Worm (Caenorhabditis elegans): ENCODE measurements around the gene ltah-1.1.

The ltah-1.1 gene

DNA sequence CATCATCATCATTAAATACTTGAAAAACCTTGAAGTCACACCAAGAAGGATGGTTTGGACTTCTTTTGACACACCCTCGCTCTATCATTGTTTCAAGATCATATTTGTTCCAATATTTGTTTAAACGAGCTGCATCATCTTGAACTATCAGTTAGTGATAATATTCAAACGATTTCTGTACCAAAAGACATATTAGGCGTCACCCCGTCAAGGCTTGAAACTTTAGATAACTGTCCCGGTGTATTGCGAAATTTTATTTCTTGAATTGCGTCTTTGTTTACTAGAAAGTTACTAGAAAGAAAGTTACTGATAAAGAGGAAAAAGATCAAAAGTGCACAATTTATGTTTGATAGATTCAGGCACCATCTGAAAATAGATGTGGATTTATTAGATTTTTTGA lies 26.5 kb downstream of the ltah-1.1 start:
- TF ChIP-seq nfyb-1 (GFP tag; IDR thresholded peaks at IDR 0.05) = 0 out of 2 replicates have a peak, but pooled peaks have one; percentile 26
- no peak for TF ChIP-seq F23B12.7 (tag; optimal IDR thresholded peaks at IDR 0.05; ENCODE audit: insufficient read depth)
- peak; percentile 79 for TF ChIP-seq nhr-80 (tag; optimal IDR thresholded peaks at IDR 0.05)
- peak; percentile 93 for TF ChIP-seq cebp-1 (GFP tag; IDR thresholded peaks at IDR 0.05)
- TF ChIP-seq cebp-1 (tag; optimal IDR thresholded peaks at IDR 0.05) = peak; percentile 95
- TF ChIP-seq nhr-27 (tag; optimal IDR thresholded peaks at IDR 0.05) = no peak
- peak; percentile 52 for TF ChIP-seq unc-62 (GFP tag; optimal IDR thresholded peaks at IDR 0.05)
- peak; percentile 29 for TF ChIP-seq pha-4 (tag; optimal IDR thresholded peaks at IDR 0.05)

DNA sequence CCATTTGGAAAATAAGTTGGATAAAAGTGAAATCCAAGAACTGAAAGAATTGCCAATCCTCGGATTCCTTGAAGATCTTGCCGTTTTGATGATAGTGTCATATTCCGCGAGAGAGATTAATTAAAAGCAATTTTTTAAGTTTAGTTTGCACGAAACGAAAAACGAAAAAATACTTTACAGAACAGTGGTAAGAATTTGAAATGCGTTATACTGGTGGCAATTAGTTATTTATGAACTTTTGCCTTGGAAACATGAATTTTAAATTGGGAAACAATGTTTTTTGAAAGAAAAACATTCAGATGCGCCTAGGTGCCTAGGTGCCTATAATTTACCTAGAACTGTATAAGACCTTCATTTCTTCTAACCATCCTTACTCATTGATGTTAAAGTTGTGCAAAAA lies 28.3 kb downstream of the ltah-1.1 start, which contains the start of gene oac-57:
Gene oac-57, minus strand, starts transcription at position 101 of the 400 bp plus-strand sequence.
- TF ChIP-seq chd-7 (tag; optimal IDR thresholded peaks at IDR 0.05) (no peak), lag-1 (GFP tag; IDR thresholded peaks at IDR 0.05) (no peak), F52B5.7 (tag; optimal IDR thresholded peaks at IDR 0.05) (no peak), lsl-1 (GFP tag; optimal IDR thresholded peaks at IDR 0.05) (no peak), tbx-9 (tag; optimal IDR thresholded peaks at IDR 0.05; ENCODE audit: borderline replicate concordance) (no peak), ztf-25 (GFP tag; IDR thresholded peaks at IDR 0.05) (no peak), rcor-1 (GFP tag; IDR thresholded peaks at IDR 0.05) (no peak), F22D6.2 (tag; optimal IDR thresholded peaks at IDR 0.05) (no peak), F37B4.10 (GFP tag; IDR thresholded peaks at IDR 0.05) (no peak), nfya-2 (GFP tag; IDR thresholded peaks at IDR 0.05) (no peak), B0261.1 (tag; optimal IDR thresholded peaks at IDR 0.05) (no peak), madf-3 (GFP tag; IDR thresholded peaks at IDR 0.05) (no peak), ccch-3 (GFP tag; optimal IDR thresholded peaks at IDR 0.05) (no peak), C06A6.2 (GFP tag; conservative IDR thresholded peaks at IDR 0.05) (no peak), nhr-80 (tag; optimal IDR thresholded peaks at IDR 0.05) (no peak), ztf-6 (GFP tag; IDR thresholded peaks at IDR 0.05) (no peak), ztf-3 (GFP tag; optimal IDR thresholded peaks at IDR 0.05) (no peak)

DNA sequence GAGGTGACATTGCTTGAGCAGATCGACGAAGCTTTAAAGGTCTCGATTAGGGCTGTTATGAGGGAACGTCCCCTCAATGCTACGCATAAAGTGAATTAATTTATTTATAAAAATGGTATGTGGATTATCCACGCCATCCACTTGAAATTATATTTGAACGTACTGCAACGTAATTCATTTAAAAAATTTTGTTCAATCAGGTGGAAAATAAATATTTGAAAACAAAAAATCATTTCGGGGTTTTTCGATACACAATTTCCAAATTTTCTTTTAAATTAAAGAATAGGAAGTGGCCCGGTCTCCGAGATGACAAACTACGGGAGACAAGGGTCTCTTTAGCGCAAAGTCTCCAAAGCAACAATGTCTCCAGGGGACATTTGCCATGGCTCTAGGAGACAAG lies 32.2 kb downstream of the ltah-1.1 start, which contains the start of gene oac-58:
Gene oac-58, minus strand, starts transcription at position 101 of the 400 bp plus-strand sequence.
- TF ChIP-seq F52B5.7 (tag; optimal IDR thresholded peaks at IDR 0.05) (no peak), attf-6 (GFP tag; IDR thresholded peaks at IDR 0.05) (no peak)

DNA sequence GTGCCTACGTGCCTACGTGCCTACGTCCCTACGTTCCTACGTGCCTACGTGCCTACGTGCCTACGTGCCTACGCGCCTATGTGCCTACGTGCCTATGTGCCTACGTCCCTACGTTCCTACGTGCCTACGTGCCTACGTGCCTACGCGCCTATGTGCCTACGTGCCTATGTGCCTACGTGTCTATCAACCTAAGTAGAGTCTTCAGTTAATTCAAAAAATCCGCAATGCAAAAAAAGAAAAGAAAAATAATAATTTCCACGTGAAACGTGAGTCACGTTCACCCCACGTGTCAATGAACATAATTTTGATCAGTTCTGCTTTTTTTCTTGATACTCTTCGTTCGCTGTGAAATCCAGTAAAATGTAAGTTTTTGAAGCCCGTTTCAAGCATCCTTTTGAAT lies 47.5 kb downstream of the ltah-1.1 start, which contains the start of gene F19B6.3:
Gene F19B6.3, plus strand, starts transcription at position 301 of the 400 bp plus-strand sequence.
- 0 out of 2 replicates have a peak, but pooled peaks have one; percentile 10 for TF ChIP-seq F39B2.1 (GFP tag; IDR thresholded peaks at IDR 0.05)

DNA sequence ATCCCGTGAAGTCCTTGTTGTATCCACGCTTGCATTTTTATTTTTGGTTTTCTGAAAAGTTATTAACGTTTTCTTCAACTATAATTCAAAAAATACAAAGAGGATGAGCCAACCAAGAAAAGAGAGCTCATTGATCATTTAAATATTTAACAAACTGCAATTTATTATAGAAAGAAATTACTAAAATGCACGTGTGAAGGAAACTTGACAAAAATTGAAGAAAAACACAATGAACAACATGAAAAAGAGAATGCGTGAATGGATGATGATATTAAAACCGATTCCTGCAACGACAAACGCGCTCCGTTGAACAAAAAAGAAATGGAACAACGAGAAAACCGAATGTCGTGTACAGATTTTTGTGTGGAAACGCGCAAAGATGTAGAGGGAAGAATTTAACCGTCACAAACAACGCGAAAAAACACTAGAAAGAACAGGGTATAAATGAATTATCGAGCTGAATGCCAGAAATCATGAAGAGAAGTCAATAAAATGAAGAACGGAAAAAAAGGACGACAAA lies 51.5 kb downstream of the ltah-1.1 start, which contains the start of gene ufd-1:
Gene ufd-1, minus strand, starts transcription at position 51 of the 520 bp plus-strand sequence.
- TF ChIP-seq hsf-1 (GFP tag; IDR thresholded peaks at IDR 0.05) (no peak), sea-2 (GFP tag; IDR thresholded peaks at IDR 0.05) (no peak), lag-1 (GFP tag; IDR thresholded peaks at IDR 0.05) (no peak), zim-3 (tag; optimal IDR thresholded peaks at IDR 0.05) (no peak), Y79H2A.3 (GFP tag; conservative IDR thresholded peaks at IDR 0.05) (0 out of 2 replicates have a peak, but pooled peaks have one; percentile 19), let-607 (tag; optimal IDR thresholded peaks at IDR 0.05) (no peak), lin-54 (GFP tag; optimal IDR thresholded peaks at IDR 0.05) (peak; percentile 2), snpc-4 (GFP tag; optimal IDR thresholded peaks at IDR 0.05) (no peak), snpc-4 (tag; optimal IDR thresholded peaks at IDR 0.05) (peak in 1 of 4 experiments; percentile 30), F57A8.1 (GFP tag; optimal IDR thresholded peaks at IDR 0.05) (no peak), ztf-6 (GFP tag; IDR thresholded peaks at IDR 0.05) (no peak), attf-5 (GFP tag; optimal IDR thresholded peaks at IDR 0.05) (peak; percentile 3), F23B12.7 (tag; optimal IDR thresholded peaks at IDR 0.05; ENCODE audit: insufficient read depth) (peak; percentile 20), cebp-1 (GFP tag; IDR thresholded peaks at IDR 0.05) (no peak), cebp-1 (tag; optimal IDR thresholded peaks at IDR 0.05) (peak; percentile 24), lsl-1 (GFP tag; optimal IDR thresholded peaks at IDR 0.05) (peak; percentile 7), aptf-2 (GFP tag; conservative IDR thresholded peaks at IDR 0.05) (no peak)

Measured in whole organism, young adult.